Fruit fly (Drosophila melanogaster): ENCODE data around the gene Nup93-2.

The Nup93-2 gene

dm6 chr3R:14886011-14886534 is 12.1 kb downstream of the Nup93-2 start, which contains the start of the genes Rrp6, CG33331 and CG33332:
TSS of gene Rrp6 (minus strand) at chr3R:14886246.
TSS of gene CG33331 (plus strand) at chr3R:14886456.
TSS of gene CG33332 (plus strand) at chr3R:14886456.
- TF ChIP-seq Sin3A (optimal IDR thresholded peaks at IDR 0.05) = no peak
- TF ChIP-seq insv (optimal IDR thresholded peaks at IDR 0.05) = no peak
- TF ChIP-seq Myc (optimal IDR thresholded peaks at IDR 0.05) = no peak
- TF ChIP-seq psq (optimal IDR thresholded peaks at IDR 0.05) = no peak
- TF ChIP-seq ttk (optimal IDR thresholded peaks at IDR 0.05) = no peak
- no peak for TF ChIP-seq h (optimal IDR thresholded peaks at IDR 0.05)

- TF ChIP-seq ttk (optimal IDR thresholded peaks at IDR 0.05) (no peak), psq (optimal IDR thresholded peaks at IDR 0.05) (no peak)
Measured at dm6 chr3R:14880861-14881260, 17.3 kb downstream of the Nup93-2 start.

dm6 chr3R:14879207-14879863 is 18.8 kb downstream of the Nup93-2 start, which contains the start of gene CG3631:
TSS of gene CG3631 (plus strand) at chr3R:14879457.
- no peak for TF ChIP-seq psq (optimal IDR thresholded peaks at IDR 0.05)
- TF ChIP-seq Sin3A (optimal IDR thresholded peaks at IDR 0.05) = no peak
- no peak for TF ChIP-seq Myc (optimal IDR thresholded peaks at IDR 0.05)

DNA sequence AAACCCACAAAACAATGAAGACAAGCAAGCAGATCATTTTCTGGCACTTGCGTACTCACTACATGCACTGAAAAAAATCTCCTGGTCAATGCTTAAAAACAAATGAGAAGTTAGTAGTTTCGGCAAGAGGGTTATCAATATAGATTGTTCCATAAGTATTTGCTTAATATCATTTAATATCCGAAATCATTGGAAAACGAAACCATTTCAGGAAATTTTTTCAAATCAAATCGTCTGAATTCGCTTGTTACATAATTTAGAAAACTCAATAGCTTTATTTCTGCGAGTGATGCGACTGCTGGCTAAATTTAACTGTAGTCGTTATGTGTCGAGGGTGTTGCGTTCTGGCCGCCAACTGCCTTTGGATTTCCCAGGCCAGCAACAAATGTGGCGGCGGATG is 20.0 kb downstream of the Nup93-2 start:
- TF ChIP-seq insv (optimal IDR thresholded peaks at IDR 0.05) (no peak), h (optimal IDR thresholded peaks at IDR 0.05) (no peak), psq (optimal IDR thresholded peaks at IDR 0.05) (no peak), Sin3A (optimal IDR thresholded peaks at IDR 0.05) (no peak), Myc (optimal IDR thresholded peaks at IDR 0.05) (no peak)

- no peak for TF ChIP-seq insv (optimal IDR thresholded peaks at IDR 0.05)
Measured at dm6 chr3R:14875965-14876331, 22.2 kb downstream of the Nup93-2 start.

DNA sequence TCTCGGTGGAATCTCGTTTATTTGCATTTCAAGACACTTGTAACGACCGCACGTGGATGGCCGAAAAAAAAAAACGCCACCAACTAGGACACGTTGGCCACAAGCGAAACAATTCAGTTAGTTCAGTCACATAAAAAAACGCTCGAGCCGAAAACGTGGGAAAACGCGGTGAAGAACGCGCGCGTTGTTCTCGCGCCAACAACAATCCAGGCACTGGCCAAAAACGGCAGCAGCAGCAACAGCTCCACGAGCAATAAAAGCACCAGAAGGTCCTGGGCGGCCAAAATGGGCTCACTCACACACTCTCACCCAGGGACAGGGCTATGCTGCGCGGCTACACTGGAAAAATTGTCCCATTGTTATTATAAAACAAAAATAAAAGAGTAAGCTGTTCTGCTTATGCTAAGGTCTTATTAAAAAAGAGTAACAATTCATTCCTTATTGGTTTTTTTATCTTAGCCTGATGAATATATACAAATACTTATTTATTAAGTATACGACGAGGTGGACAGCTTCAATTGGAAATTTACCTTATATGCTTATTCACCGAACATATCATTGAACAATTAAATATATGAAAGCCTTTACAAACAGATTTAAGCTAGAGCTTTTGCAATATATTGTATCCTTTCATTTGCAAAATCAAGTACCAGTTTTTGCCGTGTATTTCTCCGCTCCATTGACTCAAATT is 22.8 kb downstream of the Nup93-2 start, which contains the start of gene btsz:
Gene btsz (minus strand): TSS at position 215 of the 691 bp plus-strand sequence.
- TF ChIP-seq insv (optimal IDR thresholded peaks at IDR 0.05) (no peak), Myc (optimal IDR thresholded peaks at IDR 0.05) (no peak), Sin3A (optimal IDR thresholded peaks at IDR 0.05) (no peak), psq (optimal IDR thresholded peaks at IDR 0.05) (no peak), h (optimal IDR thresholded peaks at IDR 0.05) (no peak), ttk (optimal IDR thresholded peaks at IDR 0.05) (no peak)

- no peak for TF ChIP-seq Sin3A (optimal IDR thresholded peaks at IDR 0.05)
- no peak for TF ChIP-seq insv (optimal IDR thresholded peaks at IDR 0.05)
- TF ChIP-seq psq (optimal IDR thresholded peaks at IDR 0.05) = no peak
Measured at dm6 chr3R:14873345-14873744, 24.8 kb downstream of the Nup93-2 start.

DNA sequence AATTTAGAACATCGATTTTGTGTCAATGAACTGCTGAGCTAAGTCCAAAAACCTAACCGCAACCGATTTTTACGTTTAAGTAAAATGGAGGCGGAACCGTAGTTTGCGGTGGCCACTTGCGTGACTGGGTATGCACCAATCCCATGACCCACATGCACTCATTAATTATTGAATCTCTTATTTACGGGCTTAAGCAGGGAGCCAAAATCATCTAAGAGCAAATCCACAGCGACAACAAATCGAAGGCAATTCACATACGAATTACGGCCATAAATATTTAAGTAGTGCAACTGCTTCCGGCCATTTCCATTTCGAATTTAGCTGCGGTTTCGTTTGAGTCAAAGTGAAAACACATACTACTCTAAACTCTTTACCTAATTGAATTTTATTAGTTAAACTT is 33.4 kb downstream of the Nup93-2 start:
- no peak for TF ChIP-seq psq (optimal IDR thresholded peaks at IDR 0.05)
- TF ChIP-seq insv (optimal IDR thresholded peaks at IDR 0.05) = no peak
- no peak for TF ChIP-seq h (optimal IDR thresholded peaks at IDR 0.05)
- TF ChIP-seq Myc (optimal IDR thresholded peaks at IDR 0.05) = no peak
- TF ChIP-seq ttk (optimal IDR thresholded peaks at IDR 0.05) = no peak
- no peak for TF ChIP-seq Sin3A (optimal IDR thresholded peaks at IDR 0.05)

DNA sequence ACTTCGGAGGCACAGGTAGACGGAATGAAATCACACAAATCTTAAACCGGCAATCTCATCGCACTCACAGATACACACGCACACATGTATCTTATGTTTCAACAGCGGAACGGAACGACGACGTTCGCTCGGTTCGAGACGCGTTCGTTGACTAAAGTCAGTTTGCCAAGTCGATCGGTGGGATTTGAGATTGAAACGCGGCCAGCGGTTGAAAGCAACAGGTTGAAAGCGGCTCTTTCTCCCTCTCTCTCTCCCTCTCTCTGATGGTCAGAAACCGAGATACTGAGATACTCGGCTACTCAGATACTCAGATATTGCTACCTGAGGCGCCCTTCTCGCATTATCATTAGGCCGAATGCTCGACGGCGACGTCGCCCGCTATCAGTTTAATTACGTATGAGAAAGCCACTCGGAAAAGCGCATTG is 44.4 kb downstream of the Nup93-2 start:
- TF ChIP-seq insv (optimal IDR thresholded peaks at IDR 0.05) = no peak
- no peak for TF ChIP-seq ttk (optimal IDR thresholded peaks at IDR 0.05)
- TF ChIP-seq Sin3A (optimal IDR thresholded peaks at IDR 0.05) = no peak
- TF ChIP-seq psq (optimal IDR thresholded peaks at IDR 0.05) = no peak
- TF ChIP-seq Myc (optimal IDR thresholded peaks at IDR 0.05) = no peak
- TF ChIP-seq h (optimal IDR thresholded peaks at IDR 0.05) = no peak

dm6 chr3R:14852610-14853009 is 45.6 kb downstream of the Nup93-2 start:
- no peak for TF ChIP-seq h (optimal IDR thresholded peaks at IDR 0.05)
- no peak for TF ChIP-seq Myc (optimal IDR thresholded peaks at IDR 0.05)
- no peak for TF ChIP-seq insv (optimal IDR thresholded peaks at IDR 0.05)
- TF ChIP-seq psq (optimal IDR thresholded peaks at IDR 0.05) = no peak
- no peak for TF ChIP-seq Sin3A (optimal IDR thresholded peaks at IDR 0.05)
- TF ChIP-seq ttk (optimal IDR thresholded peaks at IDR 0.05) = no peak

dm6 chr3R:14847844-14848243 is 50.3 kb downstream of the Nup93-2 start:
- TF ChIP-seq h (optimal IDR thresholded peaks at IDR 0.05) (no peak), Myc (optimal IDR thresholded peaks at IDR 0.05) (no peak), psq (optimal IDR thresholded peaks at IDR 0.05) (no peak), insv (optimal IDR thresholded peaks at IDR 0.05) (no peak), Sin3A (optimal IDR thresholded peaks at IDR 0.05) (no peak), ttk (optimal IDR thresholded peaks at IDR 0.05) (no peak)

DNA sequence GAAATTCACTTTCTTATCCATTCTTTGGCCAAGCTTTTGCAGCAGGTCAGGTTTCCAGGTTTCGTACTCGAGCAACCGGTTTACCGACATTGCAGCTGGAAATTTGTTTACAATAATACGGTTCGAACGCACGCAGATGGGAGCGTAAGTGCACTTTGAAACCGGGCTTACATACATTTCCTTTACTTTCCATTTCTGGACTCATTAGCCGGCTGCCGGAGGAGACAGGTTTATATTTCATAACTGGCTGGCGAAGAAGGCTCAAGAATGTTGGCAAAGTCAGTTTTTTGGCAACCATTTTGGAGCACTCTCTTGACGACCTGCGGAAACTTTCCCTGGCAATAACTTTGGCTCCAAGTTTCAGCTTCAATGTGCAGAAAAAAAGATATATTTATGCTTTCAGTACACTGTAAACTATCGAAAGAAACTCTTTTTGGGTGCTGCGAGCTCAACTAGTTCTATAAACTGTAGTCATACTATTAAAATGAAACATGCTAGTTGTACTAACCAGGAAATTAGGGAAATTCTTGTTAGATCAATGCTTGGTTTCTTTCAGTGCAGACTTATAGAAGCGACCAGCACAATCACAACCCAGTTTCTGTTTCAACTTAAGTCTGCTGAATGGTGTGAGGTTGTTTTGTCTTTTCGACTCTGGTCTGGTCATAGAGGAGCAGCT is 51.1 kb downstream of the Nup93-2 start:
- TF ChIP-seq Myc (optimal IDR thresholded peaks at IDR 0.05) (no peak), ttk (optimal IDR thresholded peaks at IDR 0.05) (no peak), Sin3A (optimal IDR thresholded peaks at IDR 0.05) (no peak), h (optimal IDR thresholded peaks at IDR 0.05) (no peak), psq (optimal IDR thresholded peaks at IDR 0.05) (no peak), insv (optimal IDR thresholded peaks at IDR 0.05) (no peak)

Measured in Kc167 (cell line).